Worm (Caenorhabditis elegans): Measurements from ENCODE around the gene ikke-1.

Gene ikke-1

DNA sequence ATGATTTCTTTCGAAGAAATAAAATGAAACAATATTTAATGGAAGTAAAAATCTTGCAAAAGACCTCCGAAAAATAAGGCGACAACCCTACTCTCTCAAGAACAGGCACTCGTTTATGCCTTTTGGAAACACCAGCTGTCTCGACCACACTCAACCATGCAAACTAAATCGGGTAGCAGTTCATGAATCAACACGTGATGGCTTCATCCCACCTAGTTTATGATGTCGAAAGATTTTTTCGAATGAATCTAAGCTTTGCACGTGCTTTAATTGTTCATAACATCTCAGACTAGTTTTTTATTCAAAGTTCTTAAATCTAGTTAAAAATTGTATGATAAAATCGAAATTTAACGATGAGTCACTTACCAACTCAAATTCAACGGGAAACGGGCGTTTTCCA lies 2.8 kb upstream of the ikke-1 start:
- no peak for TF ChIP-seq isw-1 (GFP tag; IDR thresholded peaks at IDR 0.05)
- TF ChIP-seq nhr-237 (tag; optimal IDR thresholded peaks at IDR 0.05), result peak; percentile 19
- no peak for TF ChIP-seq snpc-4 (tag; optimal IDR thresholded peaks at IDR 0.05)
- TF ChIP-seq mef-2 (tag; optimal IDR thresholded peaks at IDR 0.05), result no peak
- TF ChIP-seq ztf-4 (tag; optimal IDR thresholded peaks at IDR 0.05), result no peak
- peak; percentile 19 for TF ChIP-seq C34B4.2 (tag; optimal IDR thresholded peaks at IDR 0.05)
- peak; percentile 47 for TF ChIP-seq nhr-85 (tag)
- TF ChIP-seq unc-30 (tag; optimal IDR thresholded peaks at IDR 0.05), result no peak
- no peak for TF ChIP-seq grh-1 (GFP tag; IDR thresholded peaks at IDR 0.05)
- TF ChIP-seq hlh-4 (tag; optimal IDR thresholded peaks at IDR 0.05), result no peak
- TF ChIP-seq lin-13 (GFP tag; optimal IDR thresholded peaks at IDR 0.05), result no peak
- no peak for TF ChIP-seq efl-1 (optimal IDR thresholded peaks at IDR 0.05)
- no peak for TF ChIP-seq efl-1 (GFP tag; optimal IDR thresholded peaks at IDR 0.05 in 1 of 2)
- TF ChIP-seq nhr-28 (tag; optimal IDR thresholded peaks at IDR 0.05), result no peak
- no peak for TF ChIP-seq unc-62 (GFP tag; optimal IDR thresholded peaks at IDR 0.05)
- TF ChIP-seq pax-3 (tag; optimal IDR thresholded peaks at IDR 0.05), result no peak
- TF ChIP-seq elt-3 (tag; optimal IDR thresholded peaks at IDR 0.05), result no peak
- TF ChIP-seq lin-14 (GFP tag; optimal IDR thresholded peaks at IDR 0.05), result peak; percentile 3
- TF ChIP-seq elt-2 (tag; optimal IDR thresholded peaks at IDR 0.05), result no peak

DNA sequence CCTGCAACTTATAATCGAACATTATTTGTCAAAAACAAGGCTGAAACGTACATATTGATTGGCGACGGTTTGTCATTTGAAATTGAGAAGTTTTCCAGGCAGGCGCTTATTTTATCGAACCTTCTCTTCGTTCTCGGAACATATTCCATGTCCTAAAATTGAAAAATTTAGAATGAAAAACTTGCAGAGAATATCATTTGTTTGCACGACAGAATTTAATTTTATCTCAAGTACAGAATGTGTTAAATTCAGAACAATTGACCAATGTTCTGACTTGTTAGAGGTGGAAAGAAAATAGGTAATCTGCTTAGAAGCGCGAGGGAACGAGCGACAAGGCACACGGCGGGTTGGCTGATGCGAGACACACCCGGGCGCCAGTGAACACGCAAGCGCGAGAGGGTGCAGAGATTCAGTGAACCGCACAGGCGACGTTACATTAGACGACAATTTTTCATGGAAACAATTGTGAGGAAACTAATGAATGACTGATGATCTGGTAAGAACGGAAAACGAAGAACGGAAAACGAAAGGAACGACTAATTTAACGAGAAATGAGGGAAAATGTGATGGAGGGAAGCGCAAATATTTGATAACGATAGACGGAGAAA lies 2.0 kb upstream of the ikke-1 start:
- TF ChIP-seq hpl-2 (GFP tag; optimal IDR thresholded peaks at IDR 0.05), result no peak
- TF ChIP-seq pax-3 (tag; optimal IDR thresholded peaks at IDR 0.05), result no peak
- peak; percentile 48 for TF ChIP-seq unc-130 (tag; optimal IDR thresholded peaks at IDR 0.05)
- TF ChIP-seq mab-9 (GFP tag; IDR thresholded peaks at IDR 0.05), result peak; percentile 62
- no peak for TF ChIP-seq zag-1 (tag; optimal IDR thresholded peaks at IDR 0.05)
- TF ChIP-seq ztf-11 (tag; optimal IDR thresholded peaks at IDR 0.05), result no peak
- no peak for TF ChIP-seq aha-1 (tag; optimal IDR thresholded peaks at IDR 0.05)
- TF ChIP-seq skn-1 (tag; optimal IDR thresholded peaks at IDR 0.05), result peak; percentile 50
- no peak for TF ChIP-seq fkh-10 (GFP tag; optimal IDR thresholded peaks at IDR 0.05)
- peak; percentile 34 to 43 for TF ChIP-seq lin-35 (GFP tag; optimal IDR thresholded peaks at IDR 0.05)
- TF ChIP-seq tlp-1 (tag; optimal IDR thresholded peaks at IDR 0.05), result no peak
- no peak for TF ChIP-seq unc-62 (GFP tag; optimal IDR thresholded peaks at IDR 0.05)
- TF ChIP-seq nhr-90 (tag; optimal IDR thresholded peaks at IDR 0.05; ENCODE audit: poor library complexity), result no peak
- no peak for TF ChIP-seq nhr-28 (tag; optimal IDR thresholded peaks at IDR 0.05)
- TF ChIP-seq grh-1 (GFP tag; IDR thresholded peaks at IDR 0.05), result no peak; the same call in 1 of the 2 replicates
- no peak for TF ChIP-seq pqm-1 (tag; optimal IDR thresholded peaks at IDR 0.05)
- TF ChIP-seq unc-30 (tag; optimal IDR thresholded peaks at IDR 0.05), result no peak
- TF ChIP-seq zip-4 (GFP tag; optimal IDR thresholded peaks at IDR 0.05), result no peak
- no peak for TF ChIP-seq nhr-76 (tag; optimal IDR thresholded peaks at IDR 0.05)
- no peak for TF ChIP-seq mef-2 (tag; optimal IDR thresholded peaks at IDR 0.05)
- TF ChIP-seq pag-3 (tag; optimal IDR thresholded peaks at IDR 0.05; ENCODE audit: borderline replicate concordance, insufficient read depth), result peak; percentile 6
- TF ChIP-seq ceh-8 (GFP tag; optimal IDR thresholded peaks at IDR 0.05), result no peak
- no peak for TF ChIP-seq sox-4 (tag; optimal IDR thresholded peaks at IDR 0.05)
- no peak for TF ChIP-seq ets-5 (GFP tag; IDR thresholded peaks at IDR 0.05)
- peak; percentile 43 for TF ChIP-seq nhr-19 (GFP tag; conservative IDR thresholded peaks at IDR 0.05)
- TF ChIP-seq aly-2 (tag; optimal IDR thresholded peaks at IDR 0.05), result peak; percentile 7
- no peak for TF ChIP-seq C34B4.2 (tag; optimal IDR thresholded peaks at IDR 0.05)
- TF ChIP-seq snpc-4 (tag; optimal IDR thresholded peaks at IDR 0.05), result no peak
- peak; percentile 49 for TF ChIP-seq xbp-1 (tag; optimal IDR thresholded peaks at IDR 0.05)
- no peak for TF ChIP-seq sptf-1 (tag; optimal IDR thresholded peaks at IDR 0.05)
- TF ChIP-seq mep-1 (tag; optimal IDR thresholded peaks at IDR 0.05), result peak; percentile 52
- TF ChIP-seq lin-13 (GFP tag; optimal IDR thresholded peaks at IDR 0.05), result peak; percentile 17
- TF ChIP-seq nhr-71 (tag; optimal IDR thresholded peaks at IDR 0.05), result peak; percentile 58
- peak; percentile 67 for TF ChIP-seq lin-14 (GFP tag; optimal IDR thresholded peaks at IDR 0.05)
- TF ChIP-seq C16A3.4 (tag; optimal IDR thresholded peaks at IDR 0.05), result no peak
- TF ChIP-seq dpl-1 (GFP tag; optimal IDR thresholded peaks at IDR 0.05), result no peak
- peak; percentile 31 for TF ChIP-seq blmp-1 (tag; optimal IDR thresholded peaks at IDR 0.05)
- no peak for TF ChIP-seq fkh-4 (tag; optimal IDR thresholded peaks at IDR 0.05; ENCODE audit: borderline replicate concordance)
- TF ChIP-seq nhr-77 (tag; optimal IDR thresholded peaks at IDR 0.05), result no peak
- no peak for TF ChIP-seq elt-2 (tag; optimal IDR thresholded peaks at IDR 0.05)
- TF ChIP-seq dsc-1 (tag; optimal IDR thresholded peaks at IDR 0.05), result peak; percentile 42
- TF ChIP-seq unc-98 (GFP tag; IDR thresholded peaks at IDR 0.05), result no peak

Measured in whole organism, L1 larva.